Worm (Caenorhabditis elegans) whole organism, mixed stage, embryonic: ENCODE measurements around the gene cid-1.

ENCODE experiments used
- M03D4.4 ChIP-seq: sonication (generic microtip); optimal IDR thresholded peaks from 2 replicates; lab custom pipeline; 2017; ENCODE audit warnings: mild to moderate bottlenecking, missing genetic modification characterization, missing compliant biosample characterization
- bed-3 ChIP-seq: fragments of 200-800 bp; sonication (Bioruptor generic); optimal IDR thresholded peaks from 3 replicates; lab custom pipeline; 2018; ENCODE audit warnings: mild to moderate bottlenecking, missing genetic modification characterization, moderate library complexity, missing compliant biosample characterization
- blmp-1 ChIP-seq: fragments of 150-350 bp; optimal IDR thresholded peaks from 2 replicates; lab custom pipeline; 2014; ENCODE audit warnings: missing biosample characterization, missing genetic modification characterization
- ceh-39 ChIP-seq: fragments of 150-350 bp; optimal IDR thresholded peaks from 2 replicates; lab custom pipeline; 2014; ENCODE audit warnings: missing biosample characterization, missing genetic modification characterization
- ceh-43 ChIP-seq: fragments of 200-800 bp; sonication (Bioruptor generic); optimal IDR thresholded peaks from 2 replicates; lab custom pipeline; 2018; ENCODE audit warnings: mild to moderate bottlenecking, missing genetic modification characterization, moderate library complexity, missing compliant biosample characterization
- ces-1 ChIP-seq: fragments of 150-350 bp; optimal IDR thresholded peaks from 2 replicates; lab custom pipeline; 2014; ENCODE audit warnings: missing biosample characterization, missing genetic modification reagents, missing genetic modification characterization
- cnd-1 ChIP-seq: fragments of 200-800 bp; sonication (Bioruptor generic); optimal IDR thresholded peaks from 2 replicates; lab custom pipeline; 2018; ENCODE audit warnings: mild to moderate bottlenecking, missing genetic modification characterization, missing compliant biosample characterization
- elt-1 ChIP-seq: sonication (generic microtip); optimal IDR thresholded peaks from 2 replicates; lab custom pipeline; 2017; ENCODE audit warnings: missing genetic modification characterization, mild to moderate bottlenecking, missing compliant biosample characterization, antibody characterized with exemption, moderate library complexity, borderline replicate concordance; ENCODE audit not compliant: insufficient read depth
- flh-1 ChIP-seq: fragments of 200-800 bp; sonication (Bioruptor generic); optimal IDR thresholded peaks from 2 replicates; lab custom pipeline; 2018; ENCODE audit warnings: mild to moderate bottlenecking, missing genetic modification characterization, moderate library complexity, missing compliant biosample characterization
- ham-2 ChIP-seq: fragments of 200-800 bp; sonication (Bioruptor generic); optimal IDR thresholded peaks from 2 replicates; lab custom pipeline; 2018; ENCODE audit warnings: mild to moderate bottlenecking, missing genetic modification characterization, missing compliant biosample characterization
- hlh-1 ChIP-seq: fragments of 150-350 bp; optimal IDR thresholded peaks from 2 replicates; lab custom pipeline; 2014; ENCODE audit warnings: missing biosample characterization, missing genetic modification reagents, missing genetic modification characterization
- lin-13 ChIP-seq: fragments of 150-350 bp; optimal IDR thresholded peaks from 2 replicates; lab custom pipeline; 2014; ENCODE audit warnings: missing biosample characterization, missing genetic modification characterization
- lin-32 ChIP-seq: fragments of 200-800 bp; sonication (Bioruptor generic); optimal IDR thresholded peaks from 2 replicates; lab custom pipeline; 2018; ENCODE audit warnings: mild to moderate bottlenecking, missing genetic modification characterization, missing compliant biosample characterization
- lsy-2 ChIP-seq: fragments of 150-350 bp; optimal IDR thresholded peaks from 2 replicates; lab custom pipeline; 2014; ENCODE audit warnings: missing biosample characterization, missing genetic modification characterization
- mab-5 ChIP-seq: fragments of 150-350 bp; optimal IDR thresholded peaks from 2 replicates; lab custom pipeline; 2014; ENCODE audit warnings: missing biosample characterization, missing genetic modification characterization
- mep-1 ChIP-seq: fragments of 150-350 bp; optimal IDR thresholded peaks from 2 replicates; lab custom pipeline; 2017; ENCODE audit warnings: missing biosample characterization, missing genetic modification reagents, missing genetic modification characterization, inconsistent platforms
- nhr-12 ChIP-seq: fragments of 150-350 bp; optimal IDR thresholded peaks from 2 replicates; lab custom pipeline; 2014; ENCODE audit warnings: missing biosample characterization, missing genetic modification characterization
- nhr-2 ChIP-seq: fragments of 150-350 bp; optimal IDR thresholded peaks from 2 replicates; lab custom pipeline; 2014; ENCODE audit warnings: missing biosample characterization, missing genetic modification characterization
- nhr-237 ChIP-seq: fragments of 150-350 bp; optimal IDR thresholded peaks from 2 replicates; lab custom pipeline; 2014; ENCODE audit warnings: missing biosample characterization, missing genetic modification characterization
- nhr-28 ChIP-seq: fragments of 150-350 bp; optimal IDR thresholded peaks from 2 replicates; lab custom pipeline; 2014; ENCODE audit warnings: missing biosample characterization, missing genetic modification characterization
- nhr-76 ChIP-seq: sonication (generic microtip); optimal IDR thresholded peaks from 2 replicates; lab custom pipeline; 2017; ENCODE audit warnings: missing biosample characterization, missing genetic modification characterization
- pha-4 ChIP-seq: fragments of 150-350 bp; optimal IDR thresholded peaks from 2 replicates; lab custom pipeline; 2018; ENCODE audit warnings: missing biosample characterization, missing genetic modification reagents, missing genetic modification characterization
- snpc-4 ChIP-seq: fragments of 150-350 bp; optimal IDR thresholded peaks from 2 replicates; lab custom pipeline; 2014; ENCODE audit warnings: missing biosample characterization, missing genetic modification characterization
- sptf-1 ChIP-seq: sonication (generic microtip); optimal IDR thresholded peaks from 2 replicates; lab custom pipeline; 2017; ENCODE audit warnings: mild to moderate bottlenecking, missing genetic modification characterization, moderate library complexity, missing compliant biosample characterization
- tbx-8 ChIP-seq: fragments of 200-800 bp; sonication (Bioruptor generic); optimal IDR thresholded peaks from 2 replicates; lab custom pipeline; 2018; ENCODE audit warnings: mild to moderate bottlenecking, missing genetic modification characterization, moderate library complexity, missing compliant biosample characterization
- unc-120 ChIP-seq: sonication (generic microtip); optimal IDR thresholded peaks from 2 replicates; lab custom pipeline; 2017; ENCODE audit warnings: missing genetic modification characterization, missing compliant biosample characterization; ENCODE audit not compliant: poor library complexity, severe bottlenecking
- unc-62 ChIP-seq: fragments of 150-350 bp; optimal IDR thresholded peaks from 2 replicates; lab custom pipeline; 2014; ENCODE audit warnings: missing biosample characterization, missing genetic modification reagents, missing genetic modification characterization
- zip-8 ChIP-seq: fragments of 150-350 bp; optimal IDR thresholded peaks from 2 replicates; lab custom pipeline; 2014; ENCODE audit warnings: missing biosample characterization, missing genetic modification characterization
- ztf-11 ChIP-seq: fragments of 150-350 bp; optimal IDR thresholded peaks from 2 replicates; lab custom pipeline; 2014; ENCODE audit warnings: missing biosample characterization, missing genetic modification characterization

The cid-1 gene

DNA sequence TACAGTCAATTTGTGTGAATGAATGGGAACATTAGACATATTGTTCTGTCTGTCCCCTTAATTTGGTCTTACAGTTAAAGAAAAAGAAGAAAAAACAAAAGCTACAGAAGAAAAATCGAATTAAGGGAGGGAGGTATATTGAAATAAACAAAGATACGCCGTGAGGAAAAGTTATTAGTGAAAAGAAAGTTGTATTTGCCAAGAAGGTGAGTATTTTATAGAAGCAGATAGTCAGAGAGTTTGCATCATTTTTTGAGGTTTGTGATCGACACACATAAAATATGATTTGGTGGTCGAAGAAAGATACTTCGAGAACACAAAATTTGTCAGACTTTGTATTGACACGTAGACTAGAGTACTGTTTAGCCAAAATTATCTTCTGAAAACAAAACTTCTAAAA, 26.6 kb downstream of the cid-1 start:
- TF ChIP-seq tbx-8 (GFP tag; lab: Kevin White, UChicago) (no peak), sptf-1 (tag; lab: Kevin White, UChicago) (no peak), bed-3 (no peak), unc-62 (GFP tag; lab: Kevin White, UChicago) (no peak), nhr-237 (tag; lab: Kevin White, UChicago) (no peak), ham-2 (GFP tag; lab: Kevin White, UChicago) (no peak), flh-1 (GFP tag; lab: Kevin White, UChicago) (no peak), blmp-1 (no peak), nhr-12 (tag; lab: Kevin White, UChicago) (no peak), lsy-2 (tag; lab: Kevin White, UChicago) (no peak), ces-1 (GFP tag; lab: Kevin White, UChicago) (no peak), zip-8 (tag; lab: Kevin White, UChicago) (no peak), lin-32 (GFP tag; lab: Kevin White, UChicago) (no peak)

DNA sequence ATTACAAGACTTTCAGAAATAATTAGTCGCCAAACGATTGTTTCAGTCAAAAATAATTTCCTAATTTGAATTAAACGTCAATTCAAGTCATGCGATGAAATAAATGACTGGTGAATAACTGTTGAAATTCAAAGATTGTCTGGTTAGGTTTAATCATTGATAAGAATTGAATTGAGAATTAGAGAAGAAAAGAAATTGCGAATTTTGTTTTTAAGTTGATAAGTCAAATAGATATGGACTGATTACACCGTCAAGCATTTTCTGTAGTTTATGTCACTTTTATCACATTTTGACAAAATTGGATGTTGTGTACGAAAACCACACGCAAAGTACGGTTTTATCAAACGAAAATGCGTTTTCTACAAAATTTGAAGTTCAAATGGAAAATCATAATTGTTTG, 27.5 kb downstream of the cid-1 start:
- TF ChIP-seq hlh-1 (no peak), unc-120 (no peak), ceh-39 (tag; lab: Kevin White, UChicago) (no peak), sptf-1 (tag; lab: Kevin White, UChicago) (no peak), mab-5 (tag; lab: Kevin White, UChicago) (no peak)

DNA sequence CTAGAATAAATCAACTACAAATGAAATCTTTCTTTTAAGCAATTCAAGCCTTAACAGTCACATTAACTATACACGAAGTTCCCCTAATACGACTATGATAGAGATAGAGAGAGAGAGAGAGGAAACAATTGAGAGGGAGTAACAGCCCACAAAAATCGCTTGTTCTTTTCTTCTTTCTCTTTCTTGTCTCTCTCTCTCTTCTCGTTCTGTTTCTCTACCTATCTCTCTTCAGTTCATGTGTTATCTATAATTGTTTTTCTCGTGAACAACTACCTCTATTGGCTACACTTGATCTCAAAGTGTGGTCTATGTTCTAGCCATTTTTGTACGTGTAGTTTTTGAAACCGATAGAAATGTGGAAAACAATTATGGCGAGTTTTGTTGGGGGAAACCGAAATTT, 28.9 kb downstream of the cid-1 start:
- TF ChIP-seq ham-2 (GFP tag; lab: Kevin White, UChicago), result peak; percentile 25
- no peak for TF ChIP-seq pha-4 (tag; lab: Kevin White, UChicago)
- no peak for TF ChIP-seq ces-1 (GFP tag; lab: Kevin White, UChicago)
- TF ChIP-seq nhr-28 (tag; lab: Kevin White, UChicago), result peak; percentile 18
- no peak for TF ChIP-seq snpc-4 (tag; lab: Kevin White, UChicago)
- no peak for TF ChIP-seq unc-62 (GFP tag; lab: Kevin White, UChicago)
- peak; percentile 1 for TF ChIP-seq nhr-237 (tag; lab: Kevin White, UChicago)
- no peak for TF ChIP-seq zip-8 (tag; lab: Kevin White, UChicago)
- TF ChIP-seq mep-1, result no peak
- TF ChIP-seq cnd-1 (tag; lab: Kevin White, UChicago), result no peak
- TF ChIP-seq ceh-43 (GFP tag; lab: Kevin White, UChicago), result no peak
- peak; percentile 66 for TF ChIP-seq unc-120
- TF ChIP-seq, all 35 proteins: peak for 4

DNA sequence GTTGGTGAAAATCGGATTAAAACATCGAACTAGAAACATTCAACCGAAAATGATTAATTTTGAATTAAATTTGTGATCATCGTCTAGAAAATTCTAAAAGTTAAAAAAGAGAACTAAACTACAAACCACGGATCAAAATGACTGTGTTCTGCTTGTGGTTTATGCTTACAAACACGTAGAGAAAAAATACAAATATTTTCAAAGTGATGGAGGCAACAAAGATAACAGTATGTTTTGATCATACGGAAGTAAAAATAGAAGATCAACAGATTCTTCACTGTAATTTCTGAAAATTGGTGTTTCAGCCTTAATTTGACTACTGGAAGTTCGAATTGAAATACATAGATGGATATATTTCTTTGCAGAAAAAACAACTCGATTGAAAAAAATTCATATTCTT, 29.6 kb downstream of the cid-1 start:
- TF ChIP-seq M03D4.4 (tag; lab: Kevin White, UChicago) (no peak), nhr-12 (tag; lab: Kevin White, UChicago) (no peak), sptf-1 (tag; lab: Kevin White, UChicago) (no peak), nhr-237 (tag; lab: Kevin White, UChicago) (no peak), nhr-28 (tag; lab: Kevin White, UChicago) (no peak), tbx-8 (GFP tag; lab: Kevin White, UChicago) (no peak), ztf-11 (tag; lab: Kevin White, UChicago) (no peak), ces-1 (GFP tag; lab: Kevin White, UChicago) (no peak), flh-1 (GFP tag; lab: Kevin White, UChicago) (no peak), blmp-1 (no peak), lin-32 (GFP tag; lab: Kevin White, UChicago) (no peak), lin-13 (tag; lab: Kevin White, UChicago) (no peak), nhr-76 (tag; lab: Kevin White, UChicago) (no peak), unc-120 (no peak)

DNA sequence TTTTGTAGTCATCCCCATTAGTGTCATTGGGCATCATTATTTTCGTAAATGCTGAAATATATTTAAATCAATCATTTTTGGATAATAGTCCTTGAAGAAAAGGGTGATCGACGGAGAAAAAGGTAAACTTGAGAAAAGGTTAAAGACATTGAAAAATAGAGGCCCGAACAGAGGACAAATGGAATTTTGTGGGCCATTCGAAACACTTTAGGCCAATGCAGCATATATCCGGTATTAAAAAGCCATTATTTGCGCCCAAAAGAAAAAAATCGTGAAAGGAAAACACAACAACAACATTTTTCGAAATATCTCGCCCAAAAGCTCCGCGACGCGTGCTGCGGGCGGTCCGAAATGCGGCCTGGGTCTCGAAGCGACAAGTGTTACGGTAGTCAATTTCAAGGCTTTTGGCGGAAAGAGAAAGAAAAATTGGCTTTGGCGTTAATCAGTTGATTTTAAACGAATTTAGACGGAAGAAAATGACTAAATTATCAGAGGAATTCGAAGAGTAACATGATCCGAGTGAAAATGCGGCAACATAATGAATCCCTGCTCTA, 33.2 kb downstream of the cid-1 start, which contains the start of gene morc-1:
morc-1 (minus strand) TSS at position 51 of the 554 bp plus-strand sequence.
- no peak for TF ChIP-seq nhr-2 (tag; lab: Kevin White, UChicago)
- TF ChIP-seq nhr-28 (tag; lab: Kevin White, UChicago), result no peak
- TF ChIP-seq lin-13 (tag; lab: Kevin White, UChicago), result no peak
- no peak for TF ChIP-seq ces-1 (GFP tag; lab: Kevin White, UChicago)
- no peak for TF ChIP-seq pha-4 (tag; lab: Kevin White, UChicago)
- TF ChIP-seq elt-1 (tag; lab: Kevin White, UChicago), result no peak
- TF ChIP-seq sptf-1 (tag; lab: Kevin White, UChicago), result no peak
- TF ChIP-seq, all 35 proteins: peak for 0
